Worm (Caenorhabditis elegans): ENCODE measurements around the gene rif-1.2.

- TF ChIP-seq nhr-11 (tag; optimal IDR thresholded peaks at IDR 0.05) (no peak), lin-39 (tag; optimal IDR thresholded peaks at IDR 0.05) (no peak), lin-13 (GFP tag; optimal IDR thresholded peaks at IDR 0.05) (no peak), F13H6.1 (tag; optimal IDR thresholded peaks at IDR 0.05) (no peak), mdl-1 (tag; optimal IDR thresholded peaks at IDR 0.05) (no peak), unc-55 (GFP tag; optimal IDR thresholded peaks at IDR 0.05) (no peak), fos-1 (tag; optimal IDR thresholded peaks at IDR 0.05) (no peak)
Observed at ce11 chrX:12326424-12326823, 44.8 kb downstream of the rif-1.2 start, which contains the start of gene srd-41.
